Fruit fly (Drosophila melanogaster) whole organism: Measurements from ENCODE around the gene Egfrap.
A peak's percentile ranks its signal among the peaks of the same experiment; 100 is the strongest.

Source experiments
- CG8478 ChIP-seq: fragments of >200 bp; optimal IDR thresholded peaks from 2 replicates; lab custom pipeline; 2018; ENCODE audit warnings: inconsistent platforms
- Dll ChIP-seq: fragments of >200 bp; optimal IDR thresholded peaks from 2 replicates; lab custom pipeline; 2017
- EcR ChIP-seq, 2 experiments: fragments of >200 bp; optimal IDR thresholded peaks; 2 replicates each; lab custom pipeline; 2017; ENCODE audit warnings: missing biosample characterization in 2 of 2, missing genetic modification characterization in 2 of 2, missing genetic modification reagents in 2 of 2
- pan ChIP-seq: fragments of >200 bp; optimal IDR thresholded peaks from 2 replicates; lab custom pipeline; 2017
- psq ChIP-seq: fragments of >200 bp; optimal IDR thresholded peaks from 2 replicates; lab custom pipeline; 2017
- usp ChIP-seq: fragments of >200 bp; optimal IDR thresholded peaks from 2 replicates; lab custom pipeline; 2017; ENCODE audit warnings: missing biosample characterization, missing genetic modification characterization, mixed read lengths

The Egfrap gene

DNA sequence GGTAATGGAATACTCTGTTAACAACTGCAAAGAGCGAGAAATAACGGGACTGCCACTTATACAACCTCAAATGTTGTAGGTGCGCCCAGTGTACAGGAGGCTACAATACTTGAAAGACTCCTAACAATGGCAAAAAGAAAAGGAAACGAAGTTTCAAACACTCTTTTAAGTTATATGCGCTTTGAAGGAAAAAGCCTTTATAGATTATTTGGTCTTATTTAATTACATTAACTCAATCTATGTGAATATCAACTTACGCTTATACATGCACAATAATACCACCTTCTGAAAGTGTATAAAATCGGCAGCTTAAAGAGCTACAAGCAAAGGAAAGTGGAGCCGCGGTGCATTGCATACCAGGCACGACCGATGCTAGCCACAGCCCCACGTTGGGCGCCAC is 10.0 kb downstream of the Egfrap start:
- TF ChIP-seq usp (GFP tag; lab: Kevin White, UChicago) (no peak), Dll (lab: Kevin White, UChicago) (no peak), EcR (GFP tag; optimal IDR thresholded peaks at IDR 0.05; lab: Kevin White, UChicago) (no peak), CG8478 (lab: Kevin White, UChicago) (no peak), pan (no peak), psq (no peak)

DNA sequence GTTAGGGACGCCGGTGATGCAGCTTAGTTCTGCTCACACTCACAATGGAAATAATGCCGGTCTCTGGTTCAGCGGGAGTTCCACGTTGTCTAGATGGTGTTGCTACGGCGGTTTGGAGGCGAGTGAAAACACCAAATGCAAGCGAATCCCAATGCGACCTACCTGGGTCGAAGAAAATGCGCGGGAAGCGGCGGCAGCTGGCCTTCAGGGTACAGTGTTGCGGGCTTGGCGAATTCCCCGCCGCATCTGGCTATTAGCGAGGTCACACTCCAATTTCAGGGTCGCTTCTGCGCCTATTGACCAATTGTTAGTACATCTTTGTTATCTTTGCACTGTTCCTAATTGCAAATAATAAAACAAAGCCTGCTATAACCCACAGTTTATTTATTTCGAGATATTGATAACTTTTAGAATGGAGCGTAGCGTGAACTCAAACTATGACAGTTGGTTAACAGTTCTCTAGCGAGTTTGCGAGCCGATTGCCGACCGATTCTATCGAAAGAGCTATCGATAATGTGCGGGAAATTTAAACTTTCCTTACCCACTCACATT is 18.0 kb downstream of the Egfrap start, which contains the start of gene Rcc1:
Rcc1 (minus strand) TSS at position 411 of the 552 bp plus-strand sequence.
- TF ChIP-seq psq (no peak), CG8478 (lab: Kevin White, UChicago) (no peak), pan (no peak), Dll (lab: Kevin White, UChicago) (no peak), usp (GFP tag; lab: Kevin White, UChicago) (no peak), EcR (GFP tag; optimal IDR thresholded peaks at IDR 0.05; lab: Kevin White, UChicago) (no peak)

DNA sequence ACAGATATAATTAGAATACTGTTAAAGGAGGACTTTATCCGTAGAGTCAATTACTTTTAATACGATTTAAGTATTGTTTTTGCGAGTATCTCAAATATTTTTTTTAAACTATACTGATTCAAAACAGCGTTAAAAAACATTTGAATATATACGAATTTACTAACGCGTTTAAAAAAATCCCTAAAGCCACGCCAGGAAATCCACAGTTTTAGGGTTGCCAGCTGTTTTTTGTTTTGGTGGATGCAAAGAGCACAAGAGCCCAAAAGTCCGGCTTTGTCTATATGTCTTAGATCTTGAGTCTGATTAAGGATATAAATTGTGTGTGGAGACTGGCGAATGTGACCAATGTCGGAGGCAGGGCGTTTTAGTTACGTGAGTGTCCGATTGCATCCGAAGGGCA is 22.9 kb downstream of the Egfrap start:
- TF ChIP-seq pan = no peak
- TF ChIP-seq EcR (GFP tag; optimal IDR thresholded peaks at IDR 0.05; lab: Kevin White, UChicago) = no peak
- no peak for TF ChIP-seq usp (GFP tag; lab: Kevin White, UChicago)
- TF ChIP-seq psq = no peak
- TF ChIP-seq CG8478 (lab: Kevin White, UChicago) = no peak
- TF ChIP-seq Dll (lab: Kevin White, UChicago) = no peak

DNA sequence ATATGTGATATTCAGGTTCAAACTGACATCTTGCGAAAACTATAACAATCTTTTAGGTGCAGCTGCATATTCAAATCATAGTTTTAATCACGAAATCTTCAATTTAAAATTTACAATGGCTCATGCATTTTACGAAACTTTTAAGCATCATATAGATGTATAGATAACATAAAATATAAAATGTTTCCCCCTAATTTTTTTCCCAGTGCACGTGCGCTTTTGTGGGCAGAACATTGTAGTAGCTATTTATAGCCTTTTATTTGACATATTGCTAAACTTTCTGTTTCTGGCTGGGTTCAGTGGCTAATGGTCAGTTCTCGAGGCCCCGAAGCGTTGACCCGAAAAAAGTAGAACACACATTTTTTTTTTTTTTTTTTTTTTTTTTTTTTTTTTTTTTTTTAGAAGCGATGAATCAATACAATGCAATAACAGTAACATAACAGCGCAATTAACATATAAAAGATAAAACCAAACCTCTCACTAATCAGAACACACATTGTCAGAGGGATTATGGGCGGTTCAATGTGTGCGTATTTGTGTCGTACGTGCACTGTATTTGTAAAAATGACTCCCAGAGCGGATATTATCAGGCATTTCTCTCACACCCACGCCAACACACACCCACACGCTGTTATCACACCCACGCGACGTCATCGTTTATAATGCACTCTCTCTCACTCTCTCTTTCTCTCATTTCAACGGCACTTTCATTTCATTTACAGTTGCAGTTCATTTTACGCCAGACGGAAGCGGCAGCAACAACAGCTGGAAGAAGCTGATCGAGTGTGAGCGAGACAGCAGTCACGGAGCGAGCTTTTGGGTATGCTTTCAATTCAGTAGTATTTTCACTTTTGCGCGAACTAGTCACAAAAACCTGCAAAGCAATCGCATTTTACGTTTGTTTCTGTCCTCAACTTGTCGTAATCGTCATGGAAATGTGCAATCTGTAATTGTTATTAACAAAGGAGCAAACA is 24.2 kb downstream of the Egfrap start:
- TF ChIP-seq CG8478 (lab: Kevin White, UChicago) (no peak), usp (GFP tag; lab: Kevin White, UChicago) (no peak), Dll (lab: Kevin White, UChicago) (peak; percentile 84), psq (no peak)

DNA sequence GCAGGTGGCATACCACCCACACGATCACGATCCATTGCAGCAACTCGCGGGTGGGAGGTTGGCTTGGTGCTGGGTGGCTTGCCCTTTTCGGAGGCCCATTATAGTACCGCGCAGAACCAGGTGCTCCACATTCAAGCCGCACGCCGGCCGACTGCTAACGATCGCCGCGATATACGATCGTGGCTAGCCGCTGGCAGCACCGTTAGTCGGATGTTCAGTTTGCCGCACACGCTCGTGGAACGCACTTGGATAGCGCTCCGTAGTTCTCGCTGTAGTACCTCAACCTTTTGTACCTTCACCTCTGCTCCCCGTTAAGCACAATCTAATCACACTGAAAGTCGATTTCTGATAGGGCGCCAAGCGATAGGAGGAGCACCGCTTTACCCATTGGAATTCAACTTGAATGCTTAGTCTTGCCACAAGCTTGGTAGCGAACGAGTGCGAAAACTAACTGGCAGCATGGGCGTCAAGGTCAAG is 26.8 kb downstream of the Egfrap start, which contains the start of gene CG33523:
CG33523 (plus strand) TSS at position 217 of the 477 bp plus-strand sequence.
- TF ChIP-seq CG8478 (lab: Kevin White, UChicago) = no peak
- no peak for TF ChIP-seq Dll (lab: Kevin White, UChicago)
- TF ChIP-seq usp (GFP tag; lab: Kevin White, UChicago) = no peak
- no peak for TF ChIP-seq EcR (GFP tag; optimal IDR thresholded peaks at IDR 0.05; lab: Kevin White, UChicago)
- TF ChIP-seq pan = no peak
- TF ChIP-seq psq = no peak

DNA sequence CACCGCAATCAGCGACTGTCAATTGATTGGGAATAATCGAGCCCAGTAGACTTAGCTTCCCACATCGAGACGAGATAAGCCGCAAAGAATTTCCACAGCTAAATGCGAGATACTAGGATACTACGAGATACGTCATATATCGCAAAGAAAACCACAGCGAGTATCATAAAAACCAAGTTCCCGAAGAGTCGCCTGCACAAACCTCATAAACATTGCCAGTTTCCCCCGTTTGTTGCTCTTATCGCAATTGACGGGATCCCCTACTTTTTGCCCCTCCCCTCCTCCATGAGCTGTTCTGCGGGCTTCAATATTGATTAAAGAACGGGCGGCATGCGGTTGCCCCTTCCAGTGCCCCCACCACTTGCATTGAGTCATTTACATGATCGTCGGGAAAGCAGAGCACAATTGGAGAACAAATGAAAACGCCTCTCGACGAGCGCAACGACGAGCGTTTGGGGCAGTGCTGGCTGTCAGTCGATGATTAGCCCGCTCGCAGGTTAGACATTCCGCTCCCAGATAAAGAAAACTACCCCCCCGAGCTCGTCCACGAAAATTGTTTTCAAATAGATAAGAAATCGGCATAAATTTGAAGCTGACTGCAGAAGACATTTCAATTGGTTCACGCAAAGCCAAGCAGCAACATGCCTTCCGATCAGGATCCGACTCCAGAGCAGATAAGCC is 28.3 kb downstream of the Egfrap start, which contains the start of gene CG32407:
CG32407 (plus strand) TSS at position 51 of the 681 bp plus-strand sequence.
- TF ChIP-seq CG8478 (lab: Kevin White, UChicago) = no peak
- no peak for TF ChIP-seq Dll (lab: Kevin White, UChicago)
- TF ChIP-seq usp (GFP tag; lab: Kevin White, UChicago) = no peak
- no peak for TF ChIP-seq pan
- TF ChIP-seq EcR (GFP tag; optimal IDR thresholded peaks at IDR 0.05; lab: Kevin White, UChicago) = no peak
- no peak for TF ChIP-seq psq

DNA sequence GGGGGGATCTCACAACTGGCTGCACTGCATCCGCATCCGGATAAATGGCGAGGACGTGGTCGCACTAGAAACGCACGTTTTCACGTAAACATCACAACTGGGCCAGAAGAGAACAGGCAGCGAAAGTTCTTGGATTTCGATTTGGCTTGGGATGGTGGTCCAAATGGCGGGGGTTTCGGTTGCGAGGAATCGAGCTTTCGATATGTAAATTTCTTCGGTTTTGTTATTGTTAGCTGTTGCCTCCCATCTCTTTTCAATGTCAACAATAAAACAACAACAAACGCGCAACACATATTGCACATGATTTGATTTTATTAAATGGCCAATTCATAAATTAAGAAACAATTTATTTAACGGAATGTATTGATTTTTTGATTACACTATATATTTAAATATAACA is 29.2 kb downstream of the Egfrap start, which contains the start of gene PXo:
PXo (minus strand) TSS at position 101 of the 400 bp plus-strand sequence.
- no peak for TF ChIP-seq pan
- TF ChIP-seq Dll (lab: Kevin White, UChicago) = no peak
- TF ChIP-seq EcR (GFP tag; optimal IDR thresholded peaks at IDR 0.05; lab: Kevin White, UChicago) = no peak
- TF ChIP-seq usp (GFP tag; lab: Kevin White, UChicago) = no peak
- no peak for TF ChIP-seq psq

DNA sequence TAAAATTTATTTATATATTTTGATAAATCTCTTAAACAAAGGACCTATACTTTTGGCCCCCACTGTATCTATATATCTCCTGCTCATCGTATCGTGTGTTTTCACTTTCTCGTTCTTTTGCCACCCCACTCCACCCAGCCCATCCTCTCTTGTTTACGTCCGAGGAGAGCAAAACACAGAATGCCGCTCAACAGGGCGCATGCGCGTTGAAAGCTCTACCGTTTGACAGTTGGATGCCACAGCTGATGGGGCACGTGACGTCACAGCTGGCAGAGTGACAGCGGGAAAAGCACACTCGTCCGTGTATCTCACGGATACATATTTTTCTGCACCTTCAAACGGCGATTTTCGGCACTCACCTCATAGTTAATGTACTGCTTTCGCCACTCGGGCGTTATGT is 29.7 kb downstream of the Egfrap start:
- no peak for TF ChIP-seq CG8478 (lab: Kevin White, UChicago)
- TF ChIP-seq psq = no peak
- TF ChIP-seq usp (GFP tag; lab: Kevin White, UChicago) = no peak
- no peak for TF ChIP-seq Dll (lab: Kevin White, UChicago)
- TF ChIP-seq EcR (GFP tag; optimal IDR thresholded peaks at IDR 0.05; lab: Kevin White, UChicago) = no peak
- TF ChIP-seq pan = no peak

DNA sequence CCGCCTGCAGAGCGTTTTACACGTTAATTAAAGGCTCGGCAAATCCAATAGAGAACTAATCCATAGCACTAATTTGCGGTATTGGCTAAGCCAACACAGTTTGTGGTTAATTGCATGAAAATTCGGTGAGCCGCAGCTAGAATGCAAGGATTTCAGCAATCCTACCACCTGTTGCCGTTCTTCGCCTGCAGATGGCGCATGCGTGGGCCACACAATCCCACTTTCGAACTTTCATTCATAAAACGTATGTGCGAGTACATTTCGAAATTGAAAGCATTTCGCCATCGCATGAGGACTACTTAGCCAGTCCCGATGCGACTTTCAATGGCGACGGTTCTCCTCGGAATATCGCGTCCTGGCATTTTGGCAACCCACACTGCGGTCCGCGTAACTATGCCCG is 43.4 kb downstream of the Egfrap start, which contains the start of gene CG13288:
CG13288 (plus strand) TSS at position 305 of the 400 bp plus-strand sequence.
- TF ChIP-seq CG8478 (lab: Kevin White, UChicago) = no peak

DNA sequence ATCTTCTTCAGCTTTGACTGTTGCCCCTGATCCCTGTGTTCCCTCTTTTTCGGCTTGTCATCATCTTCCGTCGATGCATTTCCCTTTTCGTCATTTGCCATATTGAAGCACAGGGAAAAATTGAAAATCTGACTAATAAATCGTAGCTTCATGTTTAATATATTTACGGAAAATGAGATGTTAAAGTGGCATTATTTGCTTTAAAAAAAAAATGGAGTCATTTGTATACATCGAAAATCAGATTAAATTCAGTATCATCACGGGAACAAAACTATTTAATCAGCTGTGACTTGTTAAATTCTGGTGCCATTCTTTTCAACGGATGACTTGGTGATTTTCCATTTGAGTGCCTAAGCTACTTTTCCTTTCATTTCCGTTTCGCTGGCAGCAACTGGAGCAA is 43.9 kb downstream of the Egfrap start, which contains the start of gene CG10486:
CG10486 (minus strand) TSS at position 101 of the 400 bp plus-strand sequence.
- TF ChIP-seq psq (no peak), CG8478 (lab: Kevin White, UChicago) (no peak), usp (GFP tag; lab: Kevin White, UChicago) (no peak), pan (no peak), EcR (GFP tag; optimal IDR thresholded peaks at IDR 0.05; lab: Kevin White, UChicago) (no peak), Dll (lab: Kevin White, UChicago) (no peak)

DNA sequence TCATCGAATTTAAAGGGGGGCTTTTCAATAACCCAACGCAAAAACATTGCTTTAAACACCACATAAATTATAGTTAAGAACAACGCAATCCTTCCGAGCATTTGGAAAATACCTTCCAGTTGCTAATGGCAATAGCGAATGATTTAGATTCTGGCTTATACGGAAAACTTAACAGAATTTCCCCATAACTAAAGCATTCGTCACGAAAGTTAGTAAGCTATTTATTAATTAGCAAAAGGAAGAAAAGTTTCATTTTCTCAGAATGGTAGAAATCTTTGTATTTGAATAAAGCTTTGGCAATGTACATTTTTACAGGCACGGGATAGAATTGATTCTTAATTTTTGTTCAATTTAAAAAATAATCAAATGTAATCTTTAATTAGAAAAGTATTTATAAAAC is 46.5 kb downstream of the Egfrap start, which contains the start of gene CG32413:
CG32413 (minus strand) TSS at position 101 of the 400 bp plus-strand sequence.
- TF ChIP-seq usp (GFP tag; lab: Kevin White, UChicago) = no peak
- no peak for TF ChIP-seq CG8478 (lab: Kevin White, UChicago)
